Fruit fly (Drosophila melanogaster) whole organism, embryonic: ENCODE data around the gene CG6168.

Source experiments
- Asciz ChIP-seq: fragments of 200-800 bp; sonication (Bioruptor generic); optimal IDR thresholded peaks from 2 replicates; lab custom pipeline; 2017; ENCODE audit warnings: missing biosample characterization, mild to moderate bottlenecking, missing genetic modification characterization, missing genetic modification reagents
- Blimp-1 ChIP-seq: fragments of 200-800 bp; sonication (Bioruptor generic); optimal IDR thresholded peaks from 3 replicates; lab custom pipeline; 2018; ENCODE audit warnings: missing biosample characterization, missing genetic modification characterization, mild to moderate bottlenecking, moderate library complexity, missing genetic modification reagents
- CG10209 ChIP-seq: fragments of 200-800 bp; sonication (Bioruptor generic); optimal IDR thresholded peaks from 3 replicates; lab custom pipeline; 2017; ENCODE audit warnings: missing biosample characterization, mild to moderate bottlenecking, missing genetic modification characterization, missing genetic modification reagents
- CG10366 ChIP-seq: fragments of 200-800 bp; sonication (Bioruptor generic); IDR thresholded peaks from 2 replicates; pipeline ENCODE4 v1.3.6; 2022; ENCODE audit warnings: missing biosample characterization, missing genetic modification characterization
- CG11504 ChIP-seq: fragments of 200-800 bp; sonication (Bioruptor generic); optimal IDR thresholded peaks from 3 replicates; lab custom pipeline; 2019; ENCODE audit warnings: missing biosample characterization, mild to moderate bottlenecking, missing genetic modification characterization, moderate library complexity
- CG12155 ChIP-seq: fragments of 200-800 bp; sonication (Bioruptor generic); optimal IDR thresholded peaks from 3 replicates; lab custom pipeline; 2016; ENCODE audit warnings: missing biosample characterization, missing genetic modification characterization
- CG12659 ChIP-seq: fragments of 200-800 bp; sonication (Bioruptor generic); optimal IDR thresholded peaks from 3 replicates; lab custom pipeline; 2017; ENCODE audit warnings: mild to moderate bottlenecking, missing biosample characterization, missing genetic modification reagents, missing genetic modification characterization
- CG15011 ChIP-seq: fragments of 200-800 bp; sonication (Bioruptor generic); optimal IDR thresholded peaks from 3 replicates; lab custom pipeline; 2018; ENCODE audit warnings: missing biosample characterization, mild to moderate bottlenecking, missing genetic modification characterization
- CG15073 ChIP-seq: fragments of 200-800 bp; sonication (Bioruptor generic); optimal IDR thresholded peaks from 2 replicates; lab custom pipeline; 2016; ENCODE audit warnings: missing biosample characterization, missing genetic modification characterization
- CG17328 ChIP-seq: fragments of 200-800 bp; sonication (Bioruptor generic); IDR thresholded peaks from 2 replicates; pipeline ENCODE4 v1.3.6; 2022; ENCODE audit warnings: missing biosample characterization, missing genetic modification characterization
- CG17912 ChIP-seq: fragments of 200-800 bp; sonication (Bioruptor generic); optimal IDR thresholded peaks from 2 replicates; lab custom pipeline; 2018; ENCODE audit warnings: missing biosample characterization, mild to moderate bottlenecking, missing genetic modification characterization
- CG18262 ChIP-seq: fragments of 200-800 bp; optimal IDR thresholded peaks from 3 replicates; lab custom pipeline; 2019; ENCODE audit warnings: missing biosample characterization, mild to moderate bottlenecking, missing genetic modification characterization, moderate library complexity
- CG18476 ChIP-seq: fragments of 200-800 bp; sonication (Bioruptor generic); optimal IDR thresholded peaks from 2 replicates; lab custom pipeline; 2016; ENCODE audit warnings: missing biosample characterization, mild to moderate bottlenecking, missing genetic modification characterization
- CG30403 ChIP-seq: fragments of 200-800 bp; sonication (Bioruptor generic); optimal IDR thresholded peaks from 3 replicates; lab custom pipeline; 2016; ENCODE audit warnings: missing biosample characterization, missing genetic modification characterization
- CG32767 ChIP-seq: fragments of 200-800 bp; sonication (Bioruptor generic); IDR thresholded peaks from 2 replicates; pipeline ENCODE4 v1.3.6; 2022; ENCODE audit warnings: missing biosample characterization, missing genetic modification characterization
- CG5180 ChIP-seq: fragments of 200-800 bp; sonication (Bioruptor generic); optimal IDR thresholded peaks from 3 replicates; lab custom pipeline; 2017; ENCODE audit warnings: missing biosample characterization, missing genetic modification characterization, mild to moderate bottlenecking, moderate library complexity, missing genetic modification reagents
- CG6254 ChIP-seq: fragments of 200-800 bp; sonication (Bioruptor generic); optimal IDR thresholded peaks from 3 replicates; lab custom pipeline; 2017; ENCODE audit warnings: mild to moderate bottlenecking, missing biosample characterization, missing genetic modification reagents, missing genetic modification characterization
- CG6689 ChIP-seq: fragments of 200-800 bp; sonication (Bioruptor generic); IDR thresholded peaks from 2 replicates; pipeline ENCODE4 v1.3.6; 2022; ENCODE audit warnings: missing biosample characterization, missing genetic modification characterization
- CG7357 ChIP-seq: fragments of 200-800 bp; sonication (Bioruptor generic); IDR thresholded peaks from 3 replicates; pipeline ENCODE4 v1.3.6; 2022; ENCODE audit warnings: missing biosample characterization, missing genetic modification characterization
- CG7987 ChIP-seq: fragments of 200-800 bp; sonication (Bioruptor generic); optimal IDR thresholded peaks from 2 replicates; lab custom pipeline; 2018; ENCODE audit warnings: missing biosample characterization, mild to moderate bottlenecking, missing genetic modification characterization, moderate library complexity
- CG9727 ChIP-seq: fragments of 200-800 bp; sonication (Bioruptor generic); optimal IDR thresholded peaks from 3 replicates; lab custom pipeline; 2017; ENCODE audit warnings: missing biosample characterization, mild to moderate bottlenecking, missing genetic modification characterization
- Camta ChIP-seq: fragments of 200-800 bp; sonication (Bioruptor generic); optimal IDR thresholded peaks from 2 replicates; lab custom pipeline; 2016; ENCODE audit warnings: missing biosample characterization, missing genetic modification characterization
- D19A ChIP-seq: fragments of 200-800 bp; optimal IDR thresholded peaks from 3 replicates; lab custom pipeline; 2019; ENCODE audit warnings: missing biosample characterization, mild to moderate bottlenecking, missing genetic modification characterization, moderate library complexity
- ERR ChIP-seq: fragments of 200-800 bp; sonication (Bioruptor generic); optimal IDR thresholded peaks from 2 replicates; lab custom pipeline; 2016; ENCODE audit warnings: missing biosample characterization, missing genetic modification characterization
- Eip74EF ChIP-seq, 2 experiments: fragments of 200-800 bp in 1 of 2; fragments of >200 bp in 1 of 2; sonication (Bioruptor generic) in 1 of 2; optimal IDR thresholded peaks; 2 replicates each; lab custom pipeline; 2017 to 2019; ENCODE audit warnings: missing biosample characterization in 2 of 2, missing genetic modification characterization in 2 of 2, mild to moderate bottlenecking in 1 of 2, moderate library complexity in 1 of 2
- Fer1 ChIP-seq: fragments of 200-800 bp; sonication (Bioruptor generic); optimal IDR thresholded peaks from 2 replicates; lab custom pipeline; 2017; ENCODE audit warnings: missing biosample characterization, mild to moderate bottlenecking, missing genetic modification characterization
- HLH4C ChIP-seq: fragments of 200-800 bp; sonication (Bioruptor generic); IDR thresholded peaks from 3 replicates; pipeline ENCODE4 v1.3.6; 2022; ENCODE audit warnings: missing biosample characterization, missing genetic modification characterization; ENCODE audit not compliant: partially characterized antibody
- Hmr ChIP-seq: fragments of 200-800 bp; sonication (Bioruptor generic); optimal IDR thresholded peaks from 3 replicates; lab custom pipeline; 2017; ENCODE audit warnings: mild to moderate bottlenecking, missing biosample characterization, missing genetic modification reagents, missing genetic modification characterization
- Hr39 ChIP-seq: fragments of >200 bp; optimal IDR thresholded peaks from 2 replicates; lab custom pipeline; 2017
- Hr51 ChIP-seq, 2 experiments: fragments of 200-800 bp; sonication (Bioruptor generic); optimal IDR thresholded peaks; 2 replicates in 1 of 2; 3 replicates in 1 of 2; lab custom pipeline; 2016 to 2018; ENCODE audit warnings: missing biosample characterization in 2 of 2, missing genetic modification characterization in 2 of 2, mild to moderate bottlenecking in 1 of 2, moderate library complexity in 1 of 2
- Mad ChIP-seq: fragments of 200-800 bp; sonication (Bioruptor generic); optimal IDR thresholded peaks from 2 replicates; lab custom pipeline; 2016; ENCODE audit warnings: missing biosample characterization, missing genetic modification characterization
- Meics ChIP-seq: fragments of 200-800 bp; sonication (Bioruptor generic); optimal IDR thresholded peaks from 2 replicates; lab custom pipeline; 2017; ENCODE audit warnings: missing biosample characterization, mild to moderate bottlenecking, missing genetic modification characterization
- Sin3A ChIP-seq: fragments of >200 bp; optimal IDR thresholded peaks from 2 replicates; lab custom pipeline; 2018
- TFAM ChIP-seq: fragments of 200-800 bp; sonication (Bioruptor generic); optimal IDR thresholded peaks from 2 replicates; lab custom pipeline; 2017; ENCODE audit warnings: missing biosample characterization, missing genetic modification characterization, inconsistent platforms
- Vsx1 ChIP-seq: fragments of 200-800 bp; sonication (Bioruptor generic); optimal IDR thresholded peaks from 2 replicates; lab custom pipeline; 2017; ENCODE audit warnings: missing biosample characterization, mild to moderate bottlenecking, missing genetic modification characterization, missing genetic modification reagents
- ac ChIP-seq: fragments of 200-800 bp; sonication (Bioruptor generic); optimal IDR thresholded peaks from 3 replicates; lab custom pipeline; 2017; ENCODE audit warnings: missing biosample characterization, mild to moderate bottlenecking, missing genetic modification characterization
- dm ChIP-seq: fragments of 200-800 bp; sonication (Bioruptor generic); optimal IDR thresholded peaks from 3 replicates; lab custom pipeline; 2016; ENCODE audit warnings: missing biosample characterization, missing genetic modification characterization
- eve ChIP-seq, 2 experiments: fragments of >200 bp; optimal IDR thresholded peaks; 2 replicates each; lab custom pipeline; 2017; ENCODE audit warnings: missing biosample characterization in 2 of 2, missing genetic modification characterization in 2 of 2
- fru ChIP-seq: fragments of >200 bp; optimal IDR thresholded peaks from 2 replicates; lab custom pipeline; 2017
- her ChIP-seq: fragments of 200-800 bp; sonication (Bioruptor generic); optimal IDR thresholded peaks from 2 replicates; lab custom pipeline; 2016; ENCODE audit warnings: missing biosample characterization, missing genetic modification characterization
- insv ChIP-seq, 2 experiments: fragments of 200-800 bp; sonication (Bioruptor generic); optimal IDR thresholded peaks; 3 replicates each; lab custom pipeline; 2016 to 2018; ENCODE audit warnings: missing biosample characterization in 2 of 2, missing genetic modification characterization in 2 of 2
- klu ChIP-seq: fragments of 200-800 bp; sonication (Bioruptor generic); IDR thresholded peaks from 2 replicates; pipeline ENCODE4 v1.3.6; 2022; ENCODE audit warnings: missing biosample characterization, missing genetic modification characterization
- phol ChIP-seq: fragments of 200-800 bp; sonication (Bioruptor generic); optimal IDR thresholded peaks from 3 replicates; lab custom pipeline; 2018; ENCODE audit warnings: missing biosample characterization, mild to moderate bottlenecking, missing genetic modification characterization, moderate library complexity
- sc ChIP-seq, 3 experiments: fragments of >200 bp in 2 of 3; fragments of 200-800 bp in 1 of 3; sonication (Bioruptor generic) in 1 of 3; optimal IDR thresholded peaks; 2 replicates in 2 of 3; 3 replicates in 1 of 3; lab custom pipeline; 2017; ENCODE audit warnings: mild to moderate bottlenecking in 1 of 3, missing biosample characterization in 1 of 3, missing genetic modification characterization in 1 of 3, missing genetic modification reagents in 1 of 3
- schlank ChIP-seq: fragments of 200-800 bp; sonication (Bioruptor generic); optimal IDR thresholded peaks from 2 replicates; lab custom pipeline; 2018; ENCODE audit warnings: missing biosample characterization, mild to moderate bottlenecking, missing genetic modification characterization
- sim ChIP-seq: fragments of 200-800 bp; sonication (Bioruptor generic); IDR thresholded peaks from 2 replicates; pipeline ENCODE4 v1.3.6; 2022; ENCODE audit warnings: missing biosample characterization, missing genetic modification characterization
- slbo ChIP-seq: fragments of 200-800 bp; sonication (Bioruptor generic); IDR thresholded peaks from 2 replicates; pipeline ENCODE4 v1.3.6; 2022; ENCODE audit warnings: missing biosample characterization, missing genetic modification characterization
- so ChIP-seq: fragments of 200-800 bp; sonication (Bioruptor generic); IDR thresholded peaks from 3 replicates; pipeline ENCODE4 v1.3.6; 2022; ENCODE audit warnings: missing biosample characterization, missing genetic modification characterization
- tna ChIP-seq: fragments of 200-800 bp; sonication (Bioruptor generic); IDR thresholded peaks from 2 replicates; pipeline ENCODE4 v1.3.6; 2022; ENCODE audit warnings: missing biosample characterization, missing genetic modification characterization; ENCODE audit not compliant: partially characterized antibody
- trem ChIP-seq: fragments of 200-800 bp; optimal IDR thresholded peaks from 3 replicates; lab custom pipeline; 2019; ENCODE audit warnings: missing biosample characterization, mild to moderate bottlenecking, missing genetic modification characterization, moderate library complexity
- yki ChIP-seq: fragments of >200 bp; optimal IDR thresholded peaks from 3 replicates; lab custom pipeline; 2018

CG6168 gene

dm6 chr3L:11310728-11311127 is 10.8 kb downstream of the CG6168 start (continued):
- TF ChIP-seq fru (no peak), klu (GFP tag; lab: Robert Waterston, UW) (no peak), CG6689 (GFP tag; lab: Robert Waterston, UW) (no peak), sc (optimal IDR thresholded peaks at IDR 0.05; lab: Kevin White, UChicago) (no peak), sc (GFP tag; optimal IDR thresholded peaks at IDR 0.05; lab: Kevin White, UChicago) (no peak), ERR (GFP tag; lab: Kevin White, UChicago) (no peak), CG30403 (GFP tag; lab: Kevin White, UChicago) (no peak), Blimp-1 (GFP tag; lab: Kevin White, UChicago) (peak; percentile 43), sim (GFP tag; lab: Robert Waterston, UW) (0 out of 2 replicates have a peak, but pooled peaks have one; percentile 8), CG7987 (GFP tag; lab: Kevin White, UChicago) (no peak), TFAM (GFP tag; lab: Kevin White, UChicago) (no peak), her (no peak), insv (GFP tag; optimal IDR thresholded peaks at IDR 0.05; lab: Kevin White, UChicago) (no peak), CG10209 (peak; percentile 14), trem (tag; lab: Kevin White, UChicago) (peak; percentile 10), CG5180 (GFP tag; lab: Kevin White, UChicago) (no peak), tna (GFP tag; lab: Robert Waterston, UW) (no peak), CG18262 (tag; lab: Kevin White, UChicago) (peak; percentile 57), Vsx1 (GFP tag; lab: Kevin White, UChicago) (no peak), CG18476 (GFP tag; lab: Kevin White, UChicago) (no peak), CG10366 (GFP tag; lab: Robert Waterston, UW) (no peak), CG17328 (no peak), Asciz (GFP tag; lab: Kevin White, UChicago) (peak; percentile 16), so (GFP tag; lab: Robert Waterston, UW) (no peak), HLH4C (no peak), CG9727 (GFP tag; lab: Kevin White, UChicago) (peak; percentile 11), Fer1 (peak; percentile 21), D19A (tag; lab: Kevin White, UChicago) (peak; percentile 10), Eip74EF (GFP tag; optimal IDR thresholded peaks at IDR 0.05; lab: Kevin White, UChicago) (no peak), Meics (GFP tag; lab: Kevin White, UChicago) (peak; percentile 22), Hmr (GFP tag; lab: Kevin White, UChicago) (peak; percentile 15), CG17912 (GFP tag; lab: Kevin White, UChicago) (no peak), schlank (tag; lab: Kevin White, UChicago) (no peak), CG11504 (tag; lab: Kevin White, UChicago) (peak; percentile 36), Hr51 (GFP tag; optimal IDR thresholded peaks at IDR 0.05; lab: Kevin White, UChicago) (peak in 1 of 2 experiments; percentile 30), CG12659 (GFP tag; lab: Kevin White, UChicago) (no peak), Hr39 (lab: Kevin White, UChicago) (no peak), phol (peak; percentile 35), Sin3A (lab: Kevin White, UChicago) (no peak), dm (no peak), yki (lab: Kevin White, UChicago) (no peak), CG32767 (no peak), ac (no peak), Mad (GFP tag; lab: Kevin White, UChicago) (no peak), CG6254 (GFP tag; lab: Kevin White, UChicago) (peak; percentile 33), slbo (GFP tag; lab: Robert Waterston, UW) (0 out of 2 replicates have a peak, but pooled peaks have one; percentile 3), CG15011 (GFP tag; lab: Kevin White, UChicago) (no peak), CG7357 (GFP tag; lab: Robert Waterston, UW) (no peak), CG12155 (GFP tag; lab: Kevin White, UChicago) (no peak), CG15073 (no peak), eve (GFP tag; optimal IDR thresholded peaks at IDR 0.05; lab: Kevin White, UChicago) (no peak), Camta (GFP tag; lab: Kevin White, UChicago) (no peak)
